Worm (Caenorhabditis elegans) whole organism, L3 larva: ENCODE data around the gene bcl-11.

Experiments
- aly-2 ChIP-seq: fragments of 150-350 bp; optimal IDR thresholded peaks from 2 replicates; lab custom pipeline; 2014; ENCODE audit warnings: missing biosample characterization, missing genetic modification characterization
- ceh-28 ChIP-seq: fragments of 150-350 bp; optimal IDR thresholded peaks from 2 replicates; lab custom pipeline; 2014; ENCODE audit warnings: missing biosample characterization, missing genetic modification reagents, missing genetic modification characterization
- eor-1 ChIP-seq, 2 experiments: fragments of 150-350 bp; optimal IDR thresholded peaks; 2 replicates each; lab custom pipeline; 2014 to 2018; ENCODE audit warnings: missing biosample characterization in 2 of 2, missing genetic modification characterization in 2 of 2
- jun-1 ChIP-seq: fragments of 150-350 bp; optimal IDR thresholded peaks from 2 replicates; lab custom pipeline; 2014; ENCODE audit warnings: missing biosample characterization, missing genetic modification reagents, missing genetic modification characterization
- nhr-11 ChIP-seq: fragments of 150-350 bp; optimal IDR thresholded peaks from 2 replicates; lab custom pipeline; 2014; ENCODE audit warnings: missing biosample characterization, missing genetic modification characterization
- nhr-28 ChIP-seq: fragments of 150-350 bp; optimal IDR thresholded peaks from 2 replicates; lab custom pipeline; 2014; ENCODE audit warnings: missing biosample characterization, missing genetic modification characterization
- nhr-43 ChIP-seq: sonication (generic microtip); optimal IDR thresholded peaks from 2 replicates; lab custom pipeline; 2016; ENCODE audit warnings: mild to moderate bottlenecking, missing genetic modification characterization, missing compliant biosample characterization; ENCODE audit not compliant: poor library complexity, severe bottlenecking
- nhr-77 ChIP-seq: fragments of 150-350 bp; optimal IDR thresholded peaks from 2 replicates; lab custom pipeline; 2014; ENCODE audit warnings: missing biosample characterization, missing genetic modification characterization
- tbx-2 ChIP-seq: sonication (generic microtip); optimal IDR thresholded peaks from 2 replicates; lab custom pipeline; 2016; ENCODE audit warnings: mild to moderate bottlenecking, missing genetic modification characterization, missing compliant biosample characterization
- ztf-4 ChIP-seq: fragments of 150-350 bp; optimal IDR thresholded peaks from 2 replicates; lab custom pipeline; 2014; ENCODE audit warnings: missing biosample characterization, missing genetic modification characterization

DNA sequence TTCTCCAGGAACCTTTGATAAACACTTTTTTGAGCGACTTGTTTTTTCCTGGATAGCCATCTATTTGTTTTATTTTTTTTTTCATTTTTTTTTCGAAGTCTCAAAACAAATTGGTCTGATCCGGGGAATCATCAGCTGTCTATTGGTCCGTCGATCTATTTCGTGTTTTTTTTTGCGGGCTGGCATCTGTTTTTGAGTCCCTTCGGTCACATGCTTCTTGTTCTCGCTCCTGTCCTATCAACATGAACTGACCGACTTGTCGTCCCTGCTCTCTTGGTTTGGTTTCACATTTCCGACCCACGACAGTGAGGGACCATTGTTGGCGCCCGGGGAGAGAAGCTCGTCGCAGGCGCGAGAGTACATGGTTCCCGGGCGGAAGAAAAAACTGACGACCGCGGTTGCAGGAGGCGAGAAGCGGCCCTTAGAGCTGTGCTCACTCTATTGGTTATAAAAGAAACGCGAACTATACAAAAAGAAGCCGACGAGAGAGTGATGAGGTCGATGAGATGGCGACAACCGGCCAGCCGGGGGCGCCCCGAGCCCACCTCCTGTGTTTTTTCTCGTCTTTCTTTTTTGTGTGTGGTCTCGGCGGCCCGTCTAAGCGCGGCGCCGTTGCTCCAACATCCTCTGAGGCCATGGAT lies 11.2 kb upstream of the bcl-11 start:
- TF ChIP-seq nhr-77 (no peak), ceh-28 (tag; lab: Kevin White, UChicago) (no peak), nhr-28 (tag; lab: Kevin White, UChicago) (no peak), tbx-2 (tag; lab: Kevin White, UChicago) (no peak), aly-2 (tag; lab: Kevin White, UChicago) (no peak), nhr-11 (tag; lab: Kevin White, UChicago) (no peak), ztf-4 (tag; lab: Kevin White, UChicago) (no peak), eor-1 (tag; optimal IDR thresholded peaks at IDR 0.05; lab: Kevin White, UChicago) (no peak), nhr-43 (no peak), jun-1 (no peak)
